Fruit fly (Drosophila melanogaster): ENCODE data around the gene CG13893.

The CG13893 gene

DNA sequence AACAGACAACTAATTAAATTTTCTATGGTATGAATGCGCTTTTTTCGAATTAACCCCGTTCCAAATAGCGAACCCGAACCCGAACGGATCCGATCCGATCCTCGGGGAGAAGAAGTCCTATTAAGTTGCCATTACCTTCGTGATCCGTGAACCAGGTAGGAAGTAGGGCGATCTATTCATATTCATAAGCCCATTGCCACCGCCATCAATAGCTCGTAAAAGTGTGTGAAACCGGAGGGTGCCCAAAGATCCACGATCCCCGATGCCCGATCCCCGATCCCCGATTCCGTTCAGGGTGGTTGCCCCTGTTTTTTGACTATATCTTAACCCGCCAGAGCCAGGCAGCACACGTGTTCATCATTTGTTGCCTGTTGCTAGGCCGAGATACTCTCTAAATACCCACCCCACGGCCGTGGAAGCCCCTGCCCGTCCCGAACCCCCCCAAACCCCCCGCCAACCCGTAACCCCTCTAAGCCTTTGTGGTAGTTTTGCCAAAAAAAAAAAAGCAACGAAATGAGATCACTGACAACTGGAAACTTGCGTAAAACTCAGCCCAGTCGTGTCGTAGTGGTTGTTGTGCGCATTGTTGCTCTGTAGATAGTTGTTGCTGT, 41.7 kb upstream of the CG13893 start:
- peak; percentile 13 for TF ChIP-seq EcR (GFP tag; optimal IDR thresholded peaks at IDR 0.05)
- TF ChIP-seq CG32121 (GFP tag; IDR thresholded peaks at IDR 0.05) = no peak
- TF ChIP-seq Pif1B (GFP tag; optimal IDR thresholded peaks at IDR 0.05) = no peak
- TF ChIP-seq D1 (tag; optimal IDR thresholded peaks at IDR 0.05) = no peak
- no peak for TF ChIP-seq CG9948 (tag; optimal IDR thresholded peaks at IDR 0.05)
- TF ChIP-seq CG10348 (GFP tag; IDR thresholded peaks at IDR 0.05) = no peak
- TF ChIP-seq CG4496 (GFP tag; IDR thresholded peaks at IDR 0.05) = no peak

- TF ChIP-seq CG9948 (tag; optimal IDR thresholded peaks at IDR 0.05) (peak; percentile 87), CG8159 (tag; optimal IDR thresholded peaks at IDR 0.05) (peak; percentile 82), Pif1A (GFP tag; optimal IDR thresholded peaks at IDR 0.05) (peak; percentile 92), CG13204 (GFP tag; optimal IDR thresholded peaks at IDR 0.05) (peak; percentile 53), CG34367 (tag; optimal IDR thresholded peaks at IDR 0.05) (peak; percentile 84), Pif1B (GFP tag; optimal IDR thresholded peaks at IDR 0.05) (peak; percentile 91), CG14655 (GFP tag; optimal IDR thresholded peaks at IDR 0.05) (peak; percentile 94), CG15710 (tag; optimal IDR thresholded peaks at IDR 0.05) (peak; percentile 81), CG32121 (GFP tag; IDR thresholded peaks at IDR 0.05) (peak; percentile 90), CG17806 (tag; optimal IDR thresholded peaks at IDR 0.05) (peak; percentile 88), CG10348 (GFP tag; IDR thresholded peaks at IDR 0.05) (peak; percentile 51; the same call in 1 of the 2 replicates), EcR (GFP tag; optimal IDR thresholded peaks at IDR 0.05) (peak; percentile 10), CG8301 (tag; optimal IDR thresholded peaks at IDR 0.05) (peak; percentile 94), CG12605 (GFP tag; IDR thresholded peaks at IDR 0.05) (peak; percentile 78), CG4496 (GFP tag; IDR thresholded peaks at IDR 0.05) (peak; percentile 96), Snoo (tag; optimal IDR thresholded peaks at IDR 0.05) (peak; percentile 86), rn (GFP tag; IDR thresholded peaks at IDR 0.05) (peak; percentile 86), D1 (tag; optimal IDR thresholded peaks at IDR 0.05) (peak; percentile 18), gl (tag; optimal IDR thresholded peaks at IDR 0.05) (peak; percentile 50), Ets98B (GFP tag; IDR thresholded peaks at IDR 0.05) (peak; percentile 96), fd96Ca (GFP tag; IDR thresholded peaks at IDR 0.05) (peak; percentile 96)
Observed at dm6 chr3L:644111-644718, 40.4 kb upstream of the CG13893 start.

DNA sequence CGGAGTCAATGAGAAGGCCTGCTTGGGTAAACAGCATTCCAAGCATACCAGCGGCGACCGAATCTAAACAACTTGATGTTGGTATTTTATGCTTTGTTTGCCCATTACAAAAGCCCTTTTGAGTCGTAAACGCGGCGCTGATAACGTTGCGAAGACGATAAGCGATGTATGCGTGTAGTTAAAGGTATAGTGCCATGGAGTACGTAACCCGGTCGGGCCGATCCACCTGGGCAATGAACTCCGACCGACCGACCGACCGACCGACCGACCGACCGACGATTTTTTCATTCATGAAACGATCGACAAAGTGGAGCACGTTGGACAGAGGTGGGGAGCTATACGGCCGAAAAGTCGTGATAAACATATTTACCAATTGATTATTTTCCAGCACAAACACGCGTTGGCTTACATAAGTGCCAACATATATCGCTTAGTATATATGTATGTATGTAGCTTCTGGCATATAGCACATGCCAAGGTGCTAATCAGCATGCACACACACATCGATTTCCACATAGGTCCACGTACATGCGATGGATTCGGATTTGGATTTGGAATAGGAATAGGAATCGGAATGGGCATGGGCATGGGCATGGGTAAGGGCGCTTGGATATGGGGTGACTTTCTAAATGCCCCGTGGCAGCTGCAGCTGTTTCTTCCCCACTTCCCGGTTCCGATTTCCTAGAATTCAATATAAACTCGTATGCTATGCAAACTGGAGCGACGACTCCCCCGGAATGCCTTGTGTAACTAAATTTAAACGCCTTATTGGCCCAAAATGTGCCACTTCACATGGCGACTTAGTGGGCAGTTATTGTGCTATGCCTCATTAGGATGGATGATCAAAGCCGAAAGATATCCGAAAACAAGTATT, 39.3 kb upstream of the CG13893 start:
- peak; percentile 67 for TF ChIP-seq EcR (GFP tag; optimal IDR thresholded peaks at IDR 0.05)
- TF ChIP-seq Ets98B (GFP tag; IDR thresholded peaks at IDR 0.05) = no peak

- TF ChIP-seq CG34367 (tag; optimal IDR thresholded peaks at IDR 0.05) (peak; percentile 23), gl (tag; optimal IDR thresholded peaks at IDR 0.05) (no peak), CG9948 (tag; optimal IDR thresholded peaks at IDR 0.05) (peak; percentile 52), CG8159 (tag; optimal IDR thresholded peaks at IDR 0.05) (peak; percentile 65), CG15710 (tag; optimal IDR thresholded peaks at IDR 0.05) (peak; percentile 39), CG17806 (tag; optimal IDR thresholded peaks at IDR 0.05) (peak; percentile 63), CG14655 (GFP tag; optimal IDR thresholded peaks at IDR 0.05) (peak; percentile 58), Pif1B (GFP tag; optimal IDR thresholded peaks at IDR 0.05) (peak; percentile 16), CG32121 (GFP tag; IDR thresholded peaks at IDR 0.05) (no peak), EcR (GFP tag; optimal IDR thresholded peaks at IDR 0.05) (no peak), Pif1A (GFP tag; optimal IDR thresholded peaks at IDR 0.05) (peak; percentile 0), fd96Ca (GFP tag; IDR thresholded peaks at IDR 0.05) (no peak), CG10348 (GFP tag; IDR thresholded peaks at IDR 0.05) (no peak), Snoo (tag; optimal IDR thresholded peaks at IDR 0.05) (no peak), CG8301 (tag; optimal IDR thresholded peaks at IDR 0.05) (peak; percentile 51), CG4496 (GFP tag; IDR thresholded peaks at IDR 0.05) (no peak), Ets98B (GFP tag; IDR thresholded peaks at IDR 0.05) (no peak), CG13204 (GFP tag; optimal IDR thresholded peaks at IDR 0.05) (no peak), rn (GFP tag; IDR thresholded peaks at IDR 0.05) (no peak), D1 (tag; optimal IDR thresholded peaks at IDR 0.05) (no peak), CG12605 (GFP tag; IDR thresholded peaks at IDR 0.05) (no peak)
Observed at dm6 chr3L:642146-642864, 38.5 kb upstream of the CG13893 start.

DNA sequence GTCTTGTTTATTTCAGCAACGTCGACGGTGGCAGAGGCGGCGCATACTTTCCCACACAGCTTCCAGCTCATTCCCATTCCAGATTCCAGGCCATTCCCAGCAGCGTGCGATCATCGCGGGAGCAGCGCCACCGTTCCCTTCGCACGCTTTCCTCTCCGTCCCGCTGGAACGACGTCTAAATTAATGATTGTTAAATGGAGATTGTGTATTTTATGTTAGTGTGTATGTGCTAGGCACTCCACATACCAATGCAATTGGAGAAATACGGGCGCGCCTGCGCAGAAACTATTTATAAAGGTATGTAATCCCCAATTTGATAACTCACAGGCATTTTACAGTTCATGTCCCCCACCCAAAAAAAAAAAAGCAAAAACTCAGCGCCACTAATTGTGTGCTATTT, 37.6 kb upstream of the CG13893 start:
- TF ChIP-seq CG8159 (tag; optimal IDR thresholded peaks at IDR 0.05) (no peak), CG14655 (GFP tag; optimal IDR thresholded peaks at IDR 0.05) (no peak), Snoo (tag; optimal IDR thresholded peaks at IDR 0.05) (no peak), CG13204 (GFP tag; optimal IDR thresholded peaks at IDR 0.05) (no peak), EcR (GFP tag; optimal IDR thresholded peaks at IDR 0.05) (no peak), fd96Ca (GFP tag; IDR thresholded peaks at IDR 0.05) (no peak), CG4496 (GFP tag; IDR thresholded peaks at IDR 0.05) (no peak), CG9948 (tag; optimal IDR thresholded peaks at IDR 0.05) (no peak), CG8301 (tag; optimal IDR thresholded peaks at IDR 0.05) (no peak), CG17806 (tag; optimal IDR thresholded peaks at IDR 0.05) (no peak), rn (GFP tag; IDR thresholded peaks at IDR 0.05) (no peak), CG15710 (tag; optimal IDR thresholded peaks at IDR 0.05) (no peak), CG10348 (GFP tag; IDR thresholded peaks at IDR 0.05) (no peak), D1 (tag; optimal IDR thresholded peaks at IDR 0.05) (no peak)
